Fruit fly (Drosophila melanogaster): ENCODE measurements around the gene CG10097.
A peak's percentile ranks its signal among the peaks of the same experiment; 100 is the strongest.

Gene CG10097

dm6 chr3R:12442601-12443533 lies 47.1 kb upstream of the CG10097 start (continued):
- TF ChIP-seq trh (GFP tag; optimal IDR thresholded peaks at IDR 0.05) (no peak), Hmr (GFP tag; optimal IDR thresholded peaks at IDR 0.05) (peak; percentile 49), ftz-f1 (GFP tag; optimal IDR thresholded peaks at IDR 0.05) (peak; percentile 64), Fer2 (tag; optimal IDR thresholded peaks at IDR 0.05) (peak; percentile 53), sd (tag; optimal IDR thresholded peaks at IDR 0.05) (peak; percentile 22), lab (GFP tag; optimal IDR thresholded peaks at IDR 0.05) (peak; percentile 47), CG31224 (GFP tag; IDR thresholded peaks at IDR 0.05) (0 out of 2 replicates have a peak, but pooled peaks have one; percentile 36), disco-r (GFP tag; optimal IDR thresholded peaks at IDR 0.05) (no peak), CG2120 (GFP tag; optimal IDR thresholded peaks at IDR 0.05) (peak; percentile 75), Drgx (GFP tag; IDR thresholded peaks at IDR 0.05) (peak; percentile 55), sim (GFP tag; IDR thresholded peaks at IDR 0.05) (no peak), CG15479 (GFP tag; optimal IDR thresholded peaks at IDR 0.05) (no peak), CG14050 (GFP tag; IDR thresholded peaks at IDR 0.05) (0 out of 3 replicates have a peak, but pooled peaks have one; percentile 23), Dek (tag; optimal IDR thresholded peaks at IDR 0.05) (peak; percentile 12), CG12155 (GFP tag; optimal IDR thresholded peaks at IDR 0.05) (peak; percentile 6), Hand (GFP tag; optimal IDR thresholded peaks at IDR 0.05) (peak; percentile 4), CG12659 (GFP tag; optimal IDR thresholded peaks at IDR 0.05) (peak; percentile 43), Xrp1 (GFP tag; IDR thresholded peaks at IDR 0.05) (peak; percentile 30; the same call in 1 of the 2 replicates), Med (GFP tag) (peak; percentile 83), CG3995 (GFP tag; optimal IDR thresholded peaks at IDR 0.05) (peak; percentile 41), CG13296 (GFP tag; optimal IDR thresholded peaks at IDR 0.05) (peak; percentile 9), CG8281 (tag; optimal IDR thresholded peaks at IDR 0.05) (no peak), CG13287 (GFP tag; IDR thresholded peaks at IDR 0.05; ENCODE audit: partially characterized antibody) (no peak), CG3281 (GFP tag; optimal IDR thresholded peaks at IDR 0.05) (peak; percentile 61), stc (GFP tag; IDR thresholded peaks at IDR 0.05) (0 out of 2 replicates have a peak, but pooled peaks have one; percentile 24), grau (tag; optimal IDR thresholded peaks at IDR 0.05) (peak; percentile 64), cwo (GFP tag; optimal IDR thresholded peaks at IDR 0.05) (peak; percentile 14), CG30403 (GFP tag; optimal IDR thresholded peaks at IDR 0.05) (peak; percentile 54), NfI (GFP tag; optimal IDR thresholded peaks at IDR 0.05) (peak; percentile 23), cg (GFP tag; optimal IDR thresholded peaks at IDR 0.05) (peak; percentile 9), zfh2 (GFP tag; optimal IDR thresholded peaks at IDR 0.05) (peak; percentile 21), CG11695 (GFP tag; IDR thresholded peaks at IDR 0.05) (peak; percentile 66; the same call in 2 of the 3 replicates), phol (tag; optimal IDR thresholded peaks at IDR 0.05) (peak; percentile 1), Taf1 (GFP tag; IDR thresholded peaks at IDR 0.05) (peak; percentile 39; the same call in 1 of the 2 replicates), CG12391 (tag; optimal IDR thresholded peaks at IDR 0.05) (peak; percentile 16), lbe (GFP tag; optimal IDR thresholded peaks at IDR 0.05) (peak; percentile 67), rib (GFP tag; IDR thresholded peaks at IDR 0.05) (0 out of 2 replicates have a peak, but pooled peaks have one; percentile 42), CG17829 (tag; optimal IDR thresholded peaks at IDR 0.05) (peak; percentile 2), Ptx1 (GFP tag; IDR thresholded peaks at IDR 0.05) (peak; percentile 29; the same call in 1 of the 2 replicates), CG17359 (tag; optimal IDR thresholded peaks at IDR 0.05) (peak; percentile 25), CG3847 (GFP tag; IDR thresholded peaks at IDR 0.05) (peak; percentile 8; the same call in 1 of the 2 replicates), CG34422 (GFP tag; IDR thresholded peaks at IDR 0.05) (no peak), onecut (GFP tag; IDR thresholded peaks at IDR 0.05) (no peak), bcd (GFP tag; optimal IDR thresholded peaks at IDR 0.05) (peak; percentile 13), al (GFP tag; IDR thresholded peaks at IDR 0.05) (peak; percentile 23; the same call in 1 of the 2 replicates), CG18764 (GFP tag; optimal IDR thresholded peaks at IDR 0.05) (no peak), CG14014 (GFP tag; IDR thresholded peaks at IDR 0.05) (0 out of 2 replicates have a peak, but pooled peaks have one; percentile 26), CG1529 (GFP tag; optimal IDR thresholded peaks at IDR 0.05) (no peak)
